Worm (Caenorhabditis elegans): ENCODE results near the gene ZC443.2.

ce11 chrV:12800171-12800570, 10.8 kb downstream of the ZC443.2 start, which contains the start of gene ugt-3:
- TF ChIP-seq aly-1 (tag; optimal IDR thresholded peaks at IDR 0.05) (no peak), tbx-37 (GFP tag; conservative IDR thresholded peaks at IDR 0.05) (no peak), pes-1 (GFP tag; IDR thresholded peaks at IDR 0.05) (no peak), ceh-13 (GFP tag; optimal IDR thresholded peaks at IDR 0.05) (no peak), ets-7 (tag; optimal IDR thresholded peaks at IDR 0.05) (no peak), ama-1 (optimal IDR thresholded peaks at IDR 0.05) (no peak), flt-1 (GFP tag; IDR thresholded peaks at IDR 0.05) (no peak), ceh-36 (tag; optimal IDR thresholded peaks at IDR 0.05) (no peak), B0310.2 (tag; optimal IDR thresholded peaks at IDR 0.05) (no peak), sea-1 (GFP tag; conservative IDR thresholded peaks at IDR 0.05) (no peak)
